Fruit fly (Drosophila melanogaster) ovary, adult (tissue): Measurements from ENCODE around the gene GABA-B-R2.

Experiments used
- CG17801 ChIP-seq: fragments of 200-800 bp; optimal IDR thresholded peaks from 2 replicates; lab custom pipeline; 2019; ENCODE audit warnings: missing biosample characterization, mild to moderate bottlenecking, missing genetic modification characterization, moderate library complexity; ENCODE audit not compliant: partially characterized antibody

GABA-B-R2 gene

DNA sequence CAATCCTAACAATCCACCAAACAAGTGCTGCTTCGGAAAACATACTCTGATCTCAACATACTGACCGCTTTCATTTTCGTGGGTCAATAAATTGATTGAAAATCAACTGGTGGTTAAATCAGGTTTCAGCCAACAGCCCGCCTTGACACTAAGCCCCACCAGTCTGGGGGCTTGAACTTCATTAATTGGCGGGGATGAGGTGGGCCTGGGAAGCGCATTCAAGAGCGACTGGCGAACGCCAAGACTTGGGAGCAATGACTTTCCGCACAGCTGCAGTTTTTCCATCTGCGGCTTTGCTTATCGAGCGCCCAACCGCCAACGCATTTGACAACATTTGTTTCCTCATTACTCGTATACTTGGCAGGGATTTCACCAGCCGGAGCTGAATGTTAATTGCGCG, 49.0 kb downstream of the GABA-B-R2 start:
- TF ChIP-seq CG17801: no peak

DNA sequence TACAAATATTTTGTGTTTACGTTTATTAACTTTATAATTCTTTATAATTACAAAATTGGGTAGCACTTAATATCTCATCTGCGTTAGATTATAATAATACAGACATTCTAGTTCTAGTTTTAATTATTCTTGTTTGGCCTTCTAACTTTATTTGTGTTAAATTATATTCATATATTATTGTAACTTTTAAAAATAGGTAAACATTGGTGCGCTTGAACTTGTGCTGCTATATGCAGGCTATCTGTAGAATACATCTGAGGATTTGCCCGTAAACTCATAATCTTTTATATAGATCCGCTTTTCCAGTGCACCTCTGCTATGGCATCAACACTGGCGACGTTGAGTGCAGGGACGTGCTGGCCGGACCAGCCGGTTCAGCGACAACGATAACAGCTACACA, 53.2 kb downstream of the GABA-B-R2 start:
- no peak for TF ChIP-seq CG17801
